Worm (Caenorhabditis elegans) whole organism, L4 larva: ENCODE data around the gene Y54G11A.1.

Experiments
- F10B5.3 ChIP-seq: sonication (generic microtip); optimal IDR thresholded peaks from 2 replicates; lab custom pipeline; 2016; ENCODE audit warnings: mild to moderate bottlenecking, missing genetic modification characterization, missing compliant biosample characterization
- F26F4.8 ChIP-seq: fragments of 200-800 bp; sonication (Bioruptor generic); conservative IDR thresholded peaks from 2 replicates; pipeline ENCODE4 v1.3.6; 2022; ENCODE audit warnings: missing genetic modification characterization, missing compliant biosample characterization
- T20F7.1 ChIP-seq: fragments of 200-800 bp; sonication (Bioruptor generic); optimal IDR thresholded peaks from 2 replicates; lab custom pipeline; 2018; ENCODE audit warnings: mild to moderate bottlenecking, missing genetic modification characterization, missing compliant biosample characterization
- Y75B8A.6 ChIP-seq: fragments of 200-800 bp; sonication (Bioruptor generic); IDR thresholded peaks from 2 replicates; pipeline ENCODE4 v1.3.6; 2022; ENCODE audit warnings: missing genetic modification reagents, missing genetic modification characterization, missing compliant biosample characterization
- aha-1 ChIP-seq: fragments of 150-350 bp; peaks from one replicate; lab custom pipeline; 2014; ENCODE audit warnings: missing biosample characterization, missing genetic modification characterization
- ama-1 ChIP-seq: fragments of 150-350 bp; optimal IDR thresholded peaks from 2 replicates; lab custom pipeline; 2014; ENCODE audit warnings: inconsistent platforms, mixed read lengths
- attf-4 ChIP-seq: sonication (generic microtip); optimal IDR thresholded peaks from 3 replicates; lab custom pipeline; 2017; ENCODE audit warnings: missing biosample characterization, missing genetic modification characterization
- ceh-20 ChIP-seq: fragments of 200-800 bp; sonication (Bioruptor generic); IDR thresholded peaks from 2 replicates; pipeline ENCODE4 v1.3.6; 2022; ENCODE audit warnings: missing genetic modification reagents, missing genetic modification characterization, missing compliant biosample characterization
- ces-1 ChIP-seq: fragments of 150-350 bp; sonication (generic microtip); optimal IDR thresholded peaks from 4 replicates; lab custom pipeline; 2014; ENCODE audit warnings: missing biosample characterization, missing genetic modification reagents, missing genetic modification characterization
- daf-12 ChIP-seq: fragments of 150-350 bp; optimal IDR thresholded peaks from 2 replicates; lab custom pipeline; 2014; ENCODE audit warnings: missing biosample characterization, missing genetic modification reagents, missing genetic modification characterization
- daf-19 ChIP-seq: fragments of 200-800 bp; sonication (Bioruptor generic); conservative IDR thresholded peaks from 2 replicates; pipeline ENCODE4 v1.3.6; 2022; ENCODE audit warnings: missing genetic modification characterization, missing compliant biosample characterization
- daf-8 ChIP-seq: fragments of 200-800 bp; sonication (Bioruptor generic); IDR thresholded peaks from 2 replicates; pipeline ENCODE4 v1.3.6; 2022; ENCODE audit warnings: missing genetic modification characterization, missing compliant biosample characterization
- dmd-6 ChIP-seq: fragments of 200-800 bp; sonication (Bioruptor generic); IDR thresholded peaks from 2 replicates; pipeline ENCODE4 v1.3.6; 2022; ENCODE audit warnings: missing genetic modification reagents, missing genetic modification characterization, missing compliant biosample characterization
- dmd-9 ChIP-seq: fragments of 200-800 bp; sonication (Bioruptor generic); IDR thresholded peaks from 2 replicates; pipeline ENCODE4 v1.3.6; 2022; ENCODE audit warnings: missing genetic modification reagents, missing genetic modification characterization, missing compliant biosample characterization
- dpl-1 ChIP-seq: fragments of 150-350 bp; optimal IDR thresholded peaks from 2 replicates; lab custom pipeline; 2014; ENCODE audit warnings: missing biosample characterization, missing genetic modification reagents, missing genetic modification characterization
- egl-27 ChIP-seq: sonication (generic microtip); optimal IDR thresholded peaks from 3 replicates; lab custom pipeline; 2017; ENCODE audit warnings: missing biosample characterization, missing genetic modification reagents, missing genetic modification characterization
- egl-43 ChIP-seq: fragments of 200-800 bp; sonication (Bioruptor generic); IDR thresholded peaks from 2 replicates; pipeline ENCODE4 v1.3.6; 2022; ENCODE audit warnings: missing genetic modification reagents, missing genetic modification characterization, missing compliant biosample characterization
- fkh-10 ChIP-seq: fragments of 150-350 bp; optimal IDR thresholded peaks from 2 replicates; lab custom pipeline; 2014; ENCODE audit warnings: missing biosample characterization, missing genetic modification reagents, missing genetic modification characterization
- hif-1 ChIP-seq, 2 experiments: sonication (generic microtip); optimal IDR thresholded peaks; 2 replicates each; lab custom pipeline; 2016 to 2017; ENCODE audit warnings: missing compliant biosample characterization in 2 of 2, missing genetic modification characterization in 2 of 2, missing genetic modification reagents in 2 of 2, missing genotype in 2 of 2, mild to moderate bottlenecking in 1 of 2
- hlh-11 ChIP-seq: fragments of 200-800 bp; sonication (Bioruptor generic); optimal IDR thresholded peaks from 2 replicates; lab custom pipeline; 2018; ENCODE audit warnings: mild to moderate bottlenecking, missing genetic modification characterization, missing compliant biosample characterization
- hlh-30 ChIP-seq: sonication (generic microtip); optimal IDR thresholded peaks from 2 replicates; lab custom pipeline; 2017; ENCODE audit warnings: antibody characterized with exemption, mild to moderate bottlenecking, missing genetic modification characterization, missing compliant biosample characterization; ENCODE audit not compliant: insufficient read depth
- hmg-1.1 ChIP-seq: fragments of 200-800 bp; sonication (Bioruptor generic); IDR thresholded peaks from 2 replicates; pipeline ENCODE4 v1.3.6; 2022; ENCODE audit warnings: missing genetic modification reagents, missing genetic modification characterization, missing compliant biosample characterization
- lin-1 ChIP-seq: fragments of 200-800 bp; sonication (Bioruptor generic); IDR thresholded peaks from 2 replicates; pipeline ENCODE4 v1.3.6; 2022; ENCODE audit warnings: missing genetic modification reagents, missing genetic modification characterization, missing compliant biosample characterization
- lin-38 ChIP-seq: fragments of 200-800 bp; sonication (Bioruptor generic); IDR thresholded peaks from 2 replicates; pipeline ENCODE4 v1.3.6; 2022; ENCODE audit warnings: missing genetic modification reagents, missing genetic modification characterization, missing compliant biosample characterization
- lsy-2 ChIP-seq, 2 experiments: fragments of 150-350 bp in 1 of 2; sonication (generic microtip) in 1 of 2; optimal IDR thresholded peaks; 2 replicates each; lab custom pipeline; 2014 to 2017; ENCODE audit warnings: missing biosample characterization in 2 of 2, missing genetic modification characterization in 2 of 2
- madf-5 ChIP-seq, 2 experiments: fragments of 200-800 bp; sonication (Bioruptor generic); IDR thresholded peaks; 2 replicates each; pipeline ENCODE4 v1.3.6; 2022; ENCODE audit warnings: missing compliant biosample characterization in 2 of 2, missing genetic modification characterization in 2 of 2
- mdl-1 ChIP-seq, 2 experiments: fragments of 150-350 bp in 1 of 2; sonication (generic microtip) in 1 of 2; optimal IDR thresholded peaks; 2 replicates each; lab custom pipeline; 2014 to 2017; ENCODE audit warnings: missing biosample characterization in 2 of 2, missing genetic modification characterization in 2 of 2
- mdt-29 ChIP-seq: fragments of 200-800 bp; sonication (Bioruptor generic); IDR thresholded peaks from 2 replicates; pipeline ENCODE4 v1.3.6; 2022; ENCODE audit warnings: missing genetic modification reagents, missing genetic modification characterization, missing compliant biosample characterization
- mep-1 ChIP-seq: fragments of 150-350 bp; sonication (generic microtip); optimal IDR thresholded peaks from 3 replicates; lab custom pipeline; 2014; ENCODE audit warnings: missing biosample characterization, missing genetic modification characterization
- mes-2 ChIP-seq: sonication (generic microtip); optimal IDR thresholded peaks from 2 replicates; lab custom pipeline; 2016; ENCODE audit warnings: missing genotype, mild to moderate bottlenecking, missing genetic modification characterization, missing compliant biosample characterization; ENCODE audit not compliant: poor library complexity, severe bottlenecking
- mxl-2 ChIP-seq: fragments of 200-800 bp; sonication (Bioruptor generic); conservative IDR thresholded peaks from 2 replicates; pipeline ENCODE4 v1.3.6; 2022; ENCODE audit warnings: missing genetic modification reagents, missing genetic modification characterization, missing compliant biosample characterization
- mxl-3 ChIP-seq: fragments of 200-800 bp; sonication (Bioruptor generic); optimal IDR thresholded peaks from 2 replicates; lab custom pipeline; 2018; ENCODE audit warnings: mild to moderate bottlenecking, missing genetic modification characterization, missing compliant biosample characterization
- nhr-111 ChIP-seq: fragments of 200-800 bp; sonication (Bioruptor generic); optimal IDR thresholded peaks from 2 replicates; lab custom pipeline; 2018; ENCODE audit warnings: mild to moderate bottlenecking, missing genetic modification characterization, missing compliant biosample characterization
- nhr-28 ChIP-seq: fragments of 150-350 bp; optimal IDR thresholded peaks from 2 replicates; lab custom pipeline; 2014; ENCODE audit warnings: missing biosample characterization, missing genetic modification characterization
- nhr-41 ChIP-seq: fragments of 200-800 bp; sonication (Bioruptor generic); IDR thresholded peaks from 2 replicates; pipeline ENCODE4 v1.3.6; 2022; ENCODE audit warnings: missing genetic modification reagents, missing genetic modification characterization, missing compliant biosample characterization
- nhr-42 ChIP-seq: fragments of 200-800 bp; sonication (Bioruptor generic); IDR thresholded peaks from 2 replicates; pipeline ENCODE4 v1.3.6; 2022; ENCODE audit warnings: missing genetic modification characterization, missing compliant biosample characterization
- nhr-77 ChIP-seq: fragments of 150-350 bp; optimal IDR thresholded peaks from 2 replicates; lab custom pipeline; 2014; ENCODE audit warnings: missing biosample characterization, missing genetic modification characterization
- pqm-1 ChIP-seq: sonication (generic microtip); optimal IDR thresholded peaks from 2 replicates; lab custom pipeline; 2017; ENCODE audit warnings: missing biosample characterization, missing genetic modification characterization
- rbr-2 ChIP-seq: sonication (generic microtip); optimal IDR thresholded peaks from 2 replicates; lab custom pipeline; 2016; ENCODE audit warnings: missing genotype, missing genetic modification characterization, missing compliant biosample characterization
- sdz-12 ChIP-seq: fragments of 200-800 bp; sonication (Bioruptor generic); optimal IDR thresholded peaks from 2 replicates; lab custom pipeline; 2018; ENCODE audit warnings: mild to moderate bottlenecking, missing genetic modification characterization, missing compliant biosample characterization
- set-16 ChIP-seq: fragments of 200-800 bp; sonication (Bioruptor generic); IDR thresholded peaks from 2 replicates; pipeline ENCODE4 v1.3.6; 2022; ENCODE audit warnings: missing genetic modification reagents, missing genetic modification characterization, missing compliant biosample characterization
- snpc-1.2 ChIP-seq: fragments of 200-800 bp; sonication (Bioruptor generic); IDR thresholded peaks from 2 replicates; pipeline ENCODE4 v1.3.6; 2022; ENCODE audit warnings: missing genetic modification reagents, missing genetic modification characterization, missing compliant biosample characterization
- spr-3 ChIP-seq: fragments of 200-800 bp; sonication (Bioruptor generic); optimal IDR thresholded peaks from 2 replicates; lab custom pipeline; 2018; ENCODE audit warnings: mild to moderate bottlenecking, missing genetic modification characterization, missing compliant biosample characterization
- unc-39 ChIP-seq: sonication (generic microtip); optimal IDR thresholded peaks from 2 replicates; lab custom pipeline; 2017; ENCODE audit warnings: missing biosample characterization, missing genetic modification characterization
- unc-62 ChIP-seq, 3 experiments: fragments of 150-350 bp in 1 of 3; sonication (generic microtip); optimal IDR thresholded peaks in 2 of 3; peaks in 1 of 3; 1 replicate in 1 of 3; 2 replicates in 2 of 3; lab custom pipeline; 2014 to 2017; ENCODE audit warnings: missing biosample characterization in 3 of 3, missing genetic modification characterization in 3 of 3, missing genetic modification reagents in 3 of 3, missing genotype in 1 of 3
- ztf-11 ChIP-seq: fragments of 150-350 bp; optimal IDR thresholded peaks from 2 replicates; lab custom pipeline; 2014; ENCODE audit warnings: missing biosample characterization, missing genetic modification characterization

Y54G11A.1 gene

ce11 chrII:14249489-14249888 is 19.5 kb downstream of the Y54G11A.1 start (continued):
- TF ChIP-seq mxl-2 (GFP tag; lab: Robert Waterston, UW) (no peak), ces-1 (no peak), egl-27 (no peak), dmd-9 (GFP tag; lab: Robert Waterston, UW) (no peak), unc-62 (GFP tag; optimal IDR thresholded peaks at IDR 0.05 in 1 of 2; lab: Kevin White, UChicago) (no peak), unc-62 (tag; optimal IDR thresholded peaks at IDR 0.05; lab: Kevin White, UChicago) (no peak), T20F7.1 (GFP tag; lab: Kevin White, UChicago) (no peak), mdt-29 (GFP tag; lab: Robert Waterston, UW) (no peak), sdz-12 (GFP tag; lab: Kevin White, UChicago) (no peak), pqm-1 (tag; lab: Kevin White, UChicago) (no peak), fkh-10 (GFP tag; lab: Kevin White, UChicago) (no peak), nhr-41 (GFP tag; lab: Robert Waterston, UW) (no peak), attf-4 (no peak), set-16 (GFP tag; lab: Robert Waterston, UW) (peak; percentile 5; the same call in 1 of the 2 replicates), Y75B8A.6 (GFP tag; lab: Robert Waterston, UW) (no peak)

- no peak for TF ChIP-seq sdz-12 (GFP tag; lab: Kevin White, UChicago)
- TF ChIP-seq hlh-11 (tag; lab: Kevin White, UChicago), result peak; percentile 81
- peak; percentile 82 for TF ChIP-seq hlh-30 (tag; lab: Kevin White, UChicago)
- peak; percentile 62 for TF ChIP-seq dmd-6 (GFP tag; lab: Robert Waterston, UW)
- TF ChIP-seq mxl-3 (GFP tag; lab: Kevin White, UChicago), result peak; percentile 80
- TF ChIP-seq mep-1 (tag; lab: Kevin White, UChicago), result peak; percentile 75
- no peak for TF ChIP-seq spr-3 (GFP tag; lab: Kevin White, UChicago)
- peak; percentile 22; the same call in 1 of the 2 replicates for TF ChIP-seq lin-38
- peak; percentile 35; the same call in 1 of the 2 replicates for TF ChIP-seq lin-1
- TF ChIP-seq dpl-1, result peak; percentile 52
- TF ChIP-seq nhr-111 (GFP tag; lab: Kevin White, UChicago), result no peak
- no peak for TF ChIP-seq snpc-1.2 (GFP tag; lab: Robert Waterston, UW)
- TF ChIP-seq mdl-1 (tag; optimal IDR thresholded peaks at IDR 0.05; lab: Kevin White, UChicago), result peak in 1 of 2 experiments; percentile 17
- peak in 1 of 2 experiments; percentile 20 for TF ChIP-seq lsy-2 (tag; optimal IDR thresholded peaks at IDR 0.05; lab: Kevin White, UChicago)
- TF ChIP-seq ztf-11 (tag; lab: Kevin White, UChicago), result no peak
- TF ChIP-seq daf-8 (GFP tag; lab: Robert Waterston, UW), result no peak
- TF ChIP-seq ceh-20 (GFP tag; lab: Robert Waterston, UW), result no peak
- TF ChIP-seq F26F4.8, result no peak
- peak; percentile 80 for TF ChIP-seq nhr-77
- peak; percentile 65 for TF ChIP-seq pqm-1 (tag; lab: Kevin White, UChicago)
- TF ChIP-seq hif-1 (tag; optimal IDR thresholded peaks at IDR 0.05; lab: Kevin White, UChicago), result no peak
- TF ChIP-seq mdt-29 (GFP tag; lab: Robert Waterston, UW), result no peak
- no peak for TF ChIP-seq unc-39 (tag; lab: Kevin White, UChicago)
- TF ChIP-seq madf-5 (GFP tag; IDR thresholded peaks at IDR 0.05; lab: Robert Waterston, UW), result no peak
- peak; percentile 36 for TF ChIP-seq mes-2
- TF ChIP-seq nhr-42 (GFP tag; lab: Robert Waterston, UW), result peak; percentile 63; the same call in 1 of the 2 replicates
- TF ChIP-seq attf-4, result no peak
- peak; percentile 94 for TF ChIP-seq aha-1 (tag; lab: Kevin White, UChicago)
- TF ChIP-seq daf-12 (tag; lab: Kevin White, UChicago), result no peak
- peak; percentile 18 for TF ChIP-seq rbr-2
- TF ChIP-seq daf-19 (GFP tag; lab: Robert Waterston, UW), result no peak
- TF ChIP-seq unc-62 (GFP tag; optimal IDR thresholded peaks at IDR 0.05 in 1 of 2; lab: Kevin White, UChicago), result peak in 1 of 2 experiments; percentile 29
- no peak for TF ChIP-seq unc-62 (tag; optimal IDR thresholded peaks at IDR 0.05; lab: Kevin White, UChicago)
- peak; percentile 86 for TF ChIP-seq nhr-28
- TF ChIP-seq ama-1 (lab: Kevin White, UChicago), result no peak
- TF ChIP-seq hmg-1.1 (GFP tag; lab: Robert Waterston, UW), result peak; percentile 61; the same call in 1 of the 2 replicates
- TF ChIP-seq egl-43 (GFP tag; lab: Robert Waterston, UW), result peak; percentile 23; the same call in 1 of the 2 replicates
- no peak for TF ChIP-seq F10B5.3 (tag; lab: Kevin White, UChicago)
Measured at ce11 chrII:14247748-14248502, 21.1 kb downstream of the Y54G11A.1 start.
